Fruit fly (Drosophila melanogaster) Kc167 (cell line): ENCODE results near the gene AlaRS.

Experiments
- Myc ChIP-seq: fragments of >200 bp; optimal IDR thresholded peaks from 2 replicates; lab custom pipeline; 2017; ENCODE audit warnings: missing external identifiers
- Sin3A ChIP-seq: fragments of >200 bp; optimal IDR thresholded peaks from 2 replicates; lab custom pipeline; 2018; ENCODE audit warnings: missing external identifiers
- h ChIP-seq: fragments of >200 bp; optimal IDR thresholded peaks from 3 replicates; lab custom pipeline; 2018; ENCODE audit warnings: missing external identifiers
- insv ChIP-seq: fragments of >200 bp; optimal IDR thresholded peaks from 3 replicates; lab custom pipeline; 2018; ENCODE audit warnings: missing external identifiers
- psq ChIP-seq: fragments of >200 bp; optimal IDR thresholded peaks from 2 replicates; lab custom pipeline; 2017; ENCODE audit warnings: missing external identifiers

DNA sequence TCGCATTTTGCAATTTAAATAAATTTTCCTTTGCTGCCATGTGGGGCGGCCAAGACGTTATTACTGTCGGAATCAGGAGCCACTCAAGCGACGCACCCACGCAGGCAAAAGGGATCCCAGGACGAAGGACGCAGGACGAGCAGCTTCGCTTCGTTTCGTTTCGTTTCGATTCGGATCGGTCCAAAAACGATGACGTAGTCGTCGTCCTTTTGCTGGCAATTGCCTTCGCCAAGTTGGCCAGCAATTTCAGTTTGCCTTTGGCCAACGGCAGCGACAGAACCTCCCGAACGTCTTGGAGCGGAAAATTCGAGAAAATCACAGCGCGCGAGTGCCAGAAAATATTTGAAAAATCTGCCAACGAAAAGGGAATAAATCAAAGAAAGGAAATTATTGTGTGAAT lies 43.5 kb downstream of the AlaRS start, which contains the start of gene witty:
- no peak for TF ChIP-seq psq
- no peak for TF ChIP-seq h (lab: Kevin White, UChicago)
- TF ChIP-seq Myc (lab: Kevin White, UChicago), result no peak
- no peak for TF ChIP-seq insv (lab: Kevin White, UChicago)
- TF ChIP-seq Sin3A (lab: Kevin White, UChicago), result no peak
